Fruit fly (Drosophila melanogaster): ENCODE results near the gene ppk20.

ppk20 gene

DNA sequence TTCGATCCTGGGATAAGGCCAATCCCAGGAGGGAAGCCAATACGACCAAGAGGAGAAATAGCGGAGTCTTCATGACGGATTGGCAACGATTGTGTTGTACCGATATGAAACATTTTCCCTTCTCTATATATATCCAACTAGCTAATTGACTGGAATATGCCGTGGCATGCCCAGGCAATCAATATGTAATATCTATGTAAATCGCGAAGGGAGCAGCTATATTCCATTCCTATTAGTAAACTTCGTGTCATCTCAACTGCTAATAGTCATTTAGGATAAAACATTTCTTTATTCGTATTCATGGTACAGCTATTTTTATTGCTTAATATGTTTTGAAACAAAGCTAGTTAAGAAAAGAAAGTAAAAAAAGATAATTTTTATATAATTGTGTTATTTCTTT lies 46.6 kb upstream of the ppk20 start, which contains the start of gene Dup99B:
TSS of gene Dup99B (minus strand) at position 101 of the 400 bp plus-strand sequence.
- no peak for TF ChIP-seq fd96Ca (GFP tag; IDR thresholded peaks at IDR 0.05)
- no peak for TF ChIP-seq CG12605 (GFP tag; IDR thresholded peaks at IDR 0.05)
- TF ChIP-seq CG10348 (GFP tag; IDR thresholded peaks at IDR 0.05): no peak
- no peak for TF ChIP-seq Snoo (tag; optimal IDR thresholded peaks at IDR 0.05)
- TF ChIP-seq Pif1A (GFP tag; optimal IDR thresholded peaks at IDR 0.05): no peak
- no peak for TF ChIP-seq CG9948 (tag; optimal IDR thresholded peaks at IDR 0.05)
- no peak for TF ChIP-seq rn (GFP tag; IDR thresholded peaks at IDR 0.05)
- TF ChIP-seq CG14655 (GFP tag; optimal IDR thresholded peaks at IDR 0.05): no peak
- TF ChIP-seq CG13204 (GFP tag; optimal IDR thresholded peaks at IDR 0.05): no peak
- TF ChIP-seq CG34367 (tag; optimal IDR thresholded peaks at IDR 0.05): no peak
- TF ChIP-seq CG17806 (tag; optimal IDR thresholded peaks at IDR 0.05): no peak
- TF ChIP-seq gl (tag; optimal IDR thresholded peaks at IDR 0.05): no peak
- TF ChIP-seq EcR (GFP tag; optimal IDR thresholded peaks at IDR 0.05): no peak
- TF ChIP-seq CG32121 (GFP tag; IDR thresholded peaks at IDR 0.05): no peak
- no peak for TF ChIP-seq CG8159 (tag; optimal IDR thresholded peaks at IDR 0.05)

DNA sequence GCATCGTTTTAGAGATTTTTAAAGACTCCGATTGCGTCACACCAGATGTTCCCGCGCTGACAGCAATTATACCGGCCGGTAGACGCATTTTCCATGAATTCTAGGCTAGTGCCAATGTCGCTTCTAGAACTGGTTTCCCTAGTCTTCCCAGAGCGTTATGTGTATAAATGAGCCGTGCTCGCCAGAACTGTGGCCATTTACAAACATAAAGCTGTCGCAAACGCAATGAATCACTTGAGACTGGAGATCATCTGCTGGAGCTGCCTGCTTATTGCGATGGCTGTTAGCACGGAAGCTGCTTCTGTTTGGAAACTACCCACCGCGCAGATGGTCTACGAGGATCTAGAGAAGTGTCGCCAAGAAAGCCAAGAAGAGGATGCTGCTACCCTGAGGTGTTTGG lies 45.6 kb upstream of the ppk20 start, which contains the start of gene Obp99d:
TSS of gene Obp99d (plus strand) at position 192 of the 400 bp plus-strand sequence.
- TF ChIP-seq D1 (tag; optimal IDR thresholded peaks at IDR 0.05): no peak
- TF ChIP-seq EcR (GFP tag; optimal IDR thresholded peaks at IDR 0.05): no peak
- TF ChIP-seq CG12605 (GFP tag; IDR thresholded peaks at IDR 0.05): no peak
- TF ChIP-seq gl (tag; optimal IDR thresholded peaks at IDR 0.05): no peak
- TF ChIP-seq CG34367 (tag; optimal IDR thresholded peaks at IDR 0.05): no peak
- TF ChIP-seq CG14655 (GFP tag; optimal IDR thresholded peaks at IDR 0.05): no peak
- no peak for TF ChIP-seq Snoo (tag; optimal IDR thresholded peaks at IDR 0.05)
- TF ChIP-seq Pif1A (GFP tag; optimal IDR thresholded peaks at IDR 0.05): no peak
- no peak for TF ChIP-seq Pif1B (GFP tag; optimal IDR thresholded peaks at IDR 0.05)
- TF ChIP-seq CG13204 (GFP tag; optimal IDR thresholded peaks at IDR 0.05): no peak
- no peak for TF ChIP-seq CG32121 (GFP tag; IDR thresholded peaks at IDR 0.05)
- no peak for TF ChIP-seq Ets98B (GFP tag; IDR thresholded peaks at IDR 0.05)
- no peak for TF ChIP-seq CG10348 (GFP tag; IDR thresholded peaks at IDR 0.05)
- no peak for TF ChIP-seq rn (GFP tag; IDR thresholded peaks at IDR 0.05)
- TF ChIP-seq CG8301 (tag; optimal IDR thresholded peaks at IDR 0.05): no peak
- no peak for TF ChIP-seq CG9948 (tag; optimal IDR thresholded peaks at IDR 0.05)

DNA sequence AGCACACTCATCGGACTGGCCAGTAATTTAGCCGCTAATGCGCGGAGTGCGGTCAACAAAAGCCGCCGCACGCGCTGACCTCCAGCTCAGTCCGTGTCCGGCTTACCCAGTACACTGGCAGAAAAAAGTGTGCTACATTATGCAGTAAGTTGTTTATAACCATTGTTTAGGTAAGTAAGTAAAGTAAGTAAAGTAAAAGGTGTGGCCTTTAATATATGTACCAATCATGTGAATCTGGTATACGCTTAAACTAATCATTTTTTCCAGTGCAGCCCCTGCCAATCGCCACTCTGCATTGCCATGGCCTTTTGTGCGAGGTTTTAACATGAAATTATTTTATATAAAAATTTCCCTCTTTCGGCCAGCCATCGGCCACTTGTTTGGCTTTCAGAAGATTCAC lies 42.8 kb upstream of the ppk20 start:
- no peak for TF ChIP-seq CG13204 (GFP tag; optimal IDR thresholded peaks at IDR 0.05)
- no peak for TF ChIP-seq Ets98B (GFP tag; IDR thresholded peaks at IDR 0.05)

DNA sequence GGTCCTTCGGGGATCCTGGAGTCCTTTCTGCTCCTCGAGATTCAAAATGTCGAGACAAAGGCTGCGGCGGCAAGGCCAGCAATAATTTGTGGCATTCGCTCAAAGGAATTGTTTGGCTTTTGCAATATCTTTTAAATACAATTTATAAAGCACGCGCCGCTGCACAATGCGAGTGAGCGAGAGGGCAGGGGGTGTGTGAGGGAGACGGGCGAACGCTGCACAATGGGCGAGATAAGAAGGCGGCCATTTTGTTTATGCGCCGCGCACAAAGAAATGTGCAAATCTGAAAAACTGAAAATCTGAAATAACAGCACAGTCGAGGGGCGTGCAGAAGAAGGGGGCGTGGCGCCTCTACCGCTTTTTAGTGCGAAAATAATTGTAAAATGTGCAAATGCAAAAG lies 39.6 kb upstream of the ppk20 start:
- no peak for TF ChIP-seq Snoo (tag; optimal IDR thresholded peaks at IDR 0.05)
- no peak for TF ChIP-seq rn (GFP tag; IDR thresholded peaks at IDR 0.05)
- no peak for TF ChIP-seq CG17806 (tag; optimal IDR thresholded peaks at IDR 0.05)
- no peak for TF ChIP-seq CG34367 (tag; optimal IDR thresholded peaks at IDR 0.05)

DNA sequence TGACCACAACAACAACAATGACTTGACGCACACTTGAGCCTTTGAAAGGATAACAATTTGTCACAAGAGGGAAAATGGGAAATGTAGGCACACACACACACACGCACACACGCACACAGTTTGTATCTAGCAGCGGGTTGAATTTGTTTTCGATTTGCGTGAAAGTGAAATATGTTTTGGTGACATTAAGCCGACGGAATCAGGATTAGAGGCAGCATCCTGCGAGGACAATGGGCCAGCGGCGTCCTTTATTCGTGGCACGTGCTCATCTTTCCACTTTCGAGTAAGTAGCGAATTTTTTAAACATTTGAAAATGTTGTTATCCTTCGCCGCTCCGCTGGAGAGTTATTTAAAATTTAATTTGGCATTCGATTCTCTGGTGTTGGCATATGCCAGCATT lies 38.6 kb upstream of the ppk20 start:
- TF ChIP-seq CG4496 (GFP tag; IDR thresholded peaks at IDR 0.05) (no peak), CG17806 (tag; optimal IDR thresholded peaks at IDR 0.05) (no peak), CG12605 (GFP tag; IDR thresholded peaks at IDR 0.05) (no peak), CG10348 (GFP tag; IDR thresholded peaks at IDR 0.05) (no peak)

DNA sequence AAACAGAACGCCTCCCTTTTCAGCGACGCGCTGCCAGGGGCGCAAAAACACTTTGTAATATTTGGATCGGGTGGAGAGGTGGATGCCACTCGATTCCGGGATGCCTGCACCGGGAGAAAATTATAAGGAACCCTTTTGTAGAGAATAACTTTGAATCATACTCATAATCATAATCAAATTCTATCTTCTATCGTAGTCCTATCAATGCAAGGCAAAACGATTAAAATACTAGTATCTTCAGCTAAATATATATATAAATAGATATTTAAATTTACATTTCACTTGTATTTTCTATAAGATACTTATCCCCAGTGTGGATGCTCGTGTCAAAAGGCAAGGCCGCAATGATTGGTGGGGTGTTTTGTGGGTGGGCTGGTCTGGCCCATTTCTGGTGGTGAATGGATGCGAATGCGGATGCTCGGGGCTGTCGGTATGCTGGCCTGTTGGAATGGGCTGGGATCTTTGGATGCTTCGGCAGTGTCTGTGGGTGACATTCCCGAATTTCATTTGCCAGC lies 37.2 kb upstream of the ppk20 start:
- no peak for TF ChIP-seq gl (tag; optimal IDR thresholded peaks at IDR 0.05)
- no peak for TF ChIP-seq Pif1A (GFP tag; optimal IDR thresholded peaks at IDR 0.05)
- no peak for TF ChIP-seq CG8301 (tag; optimal IDR thresholded peaks at IDR 0.05)
- TF ChIP-seq D1 (tag; optimal IDR thresholded peaks at IDR 0.05): no peak
- TF ChIP-seq CG10348 (GFP tag; IDR thresholded peaks at IDR 0.05): no peak
- no peak for TF ChIP-seq rn (GFP tag; IDR thresholded peaks at IDR 0.05)
- TF ChIP-seq Pif1B (GFP tag; optimal IDR thresholded peaks at IDR 0.05): no peak
- no peak for TF ChIP-seq Snoo (tag; optimal IDR thresholded peaks at IDR 0.05)
- no peak for TF ChIP-seq EcR (GFP tag; optimal IDR thresholded peaks at IDR 0.05)
- no peak for TF ChIP-seq CG14655 (GFP tag; optimal IDR thresholded peaks at IDR 0.05)
- no peak for TF ChIP-seq CG13204 (GFP tag; optimal IDR thresholded peaks at IDR 0.05)
- TF ChIP-seq CG34367 (tag; optimal IDR thresholded peaks at IDR 0.05): no peak

DNA sequence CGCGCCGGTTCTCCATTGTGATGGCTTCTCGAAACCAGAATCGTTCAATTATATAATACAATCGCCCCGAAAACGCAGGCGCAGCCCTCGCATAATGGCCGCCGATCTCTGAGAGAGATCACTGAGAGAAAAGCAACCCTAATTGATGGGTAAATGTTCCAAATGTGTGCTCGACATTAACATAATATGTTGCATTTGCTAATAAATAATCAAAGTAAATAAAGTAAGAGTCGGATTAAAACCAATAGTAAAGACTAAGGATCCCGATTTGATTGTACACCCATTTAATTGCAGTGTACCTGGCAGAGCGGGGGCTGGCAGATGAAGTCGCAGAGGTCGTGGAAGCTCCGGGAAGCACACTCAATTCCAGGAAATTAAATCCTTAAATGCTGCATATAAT lies 35.9 kb upstream of the ppk20 start:
- TF ChIP-seq CG9948 (tag; optimal IDR thresholded peaks at IDR 0.05) (no peak), Ets98B (GFP tag; IDR thresholded peaks at IDR 0.05) (no peak), CG15710 (tag; optimal IDR thresholded peaks at IDR 0.05) (no peak), CG8301 (tag; optimal IDR thresholded peaks at IDR 0.05) (no peak), rn (GFP tag; IDR thresholded peaks at IDR 0.05) (no peak), gl (tag; optimal IDR thresholded peaks at IDR 0.05) (no peak), Pif1B (GFP tag; optimal IDR thresholded peaks at IDR 0.05) (no peak)

DNA sequence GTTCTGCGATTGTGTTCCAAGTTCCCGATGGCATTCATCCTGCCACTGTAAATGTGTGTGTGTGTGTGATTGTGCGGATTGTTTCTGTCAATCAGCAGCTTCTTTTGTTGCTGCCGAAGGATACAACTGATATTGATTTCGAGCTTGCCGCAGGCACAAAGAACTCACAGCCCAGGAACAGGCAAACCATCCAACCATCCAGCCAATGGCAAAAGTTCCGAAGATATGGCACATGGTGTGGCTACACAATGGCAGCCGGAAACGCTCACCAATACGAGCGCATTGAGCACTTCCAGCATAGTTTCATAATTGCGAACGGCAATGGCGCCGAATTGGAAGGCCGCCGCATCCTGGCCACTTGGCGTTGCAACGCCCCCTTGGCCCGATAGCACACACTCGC lies 33.1 kb upstream of the ppk20 start:
- TF ChIP-seq CG12605 (GFP tag; IDR thresholded peaks at IDR 0.05) (no peak), CG34367 (tag; optimal IDR thresholded peaks at IDR 0.05) (no peak), rn (GFP tag; IDR thresholded peaks at IDR 0.05) (no peak), CG10348 (GFP tag; IDR thresholded peaks at IDR 0.05) (no peak), CG9948 (tag; optimal IDR thresholded peaks at IDR 0.05) (no peak), gl (tag; optimal IDR thresholded peaks at IDR 0.05) (no peak), CG32121 (GFP tag; IDR thresholded peaks at IDR 0.05) (no peak), CG4496 (GFP tag; IDR thresholded peaks at IDR 0.05) (no peak), CG17806 (tag; optimal IDR thresholded peaks at IDR 0.05) (no peak), EcR (GFP tag; optimal IDR thresholded peaks at IDR 0.05) (no peak), CG15710 (tag; optimal IDR thresholded peaks at IDR 0.05) (no peak), CG8301 (tag; optimal IDR thresholded peaks at IDR 0.05) (no peak), fd96Ca (GFP tag; IDR thresholded peaks at IDR 0.05) (no peak), CG8159 (tag; optimal IDR thresholded peaks at IDR 0.05) (no peak), Ets98B (GFP tag; IDR thresholded peaks at IDR 0.05) (no peak), CG14655 (GFP tag; optimal IDR thresholded peaks at IDR 0.05) (no peak), Pif1B (GFP tag; optimal IDR thresholded peaks at IDR 0.05) (no peak), Snoo (tag; optimal IDR thresholded peaks at IDR 0.05) (no peak)
